Fruit fly (Drosophila melanogaster) whole organism: Measurements from ENCODE around the gene CG11241.

ENCODE experiments used
- CG8478 ChIP-seq: fragments of >200 bp; optimal IDR thresholded peaks from 2 replicates; lab custom pipeline; 2018; ENCODE audit warnings: inconsistent platforms
- Dll ChIP-seq: fragments of >200 bp; optimal IDR thresholded peaks from 2 replicates; lab custom pipeline; 2017

DNA sequence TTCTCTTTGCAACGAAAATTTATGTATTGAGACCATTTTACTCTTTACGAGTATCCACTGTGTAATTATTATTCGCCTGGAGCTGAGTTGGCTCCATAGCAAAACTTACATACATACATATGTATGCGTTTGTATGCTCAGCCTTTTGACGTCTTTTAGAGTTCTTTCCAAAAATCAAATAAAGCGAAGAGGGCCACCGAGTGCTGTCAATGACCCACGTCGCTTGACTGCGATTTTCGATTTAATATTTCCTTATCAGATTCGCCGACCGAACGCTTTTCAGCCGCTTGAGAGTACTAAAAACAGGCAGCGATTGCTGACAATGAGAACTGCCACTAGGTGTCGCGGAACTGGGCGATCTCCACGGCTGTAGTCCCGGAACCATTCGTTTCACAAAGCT, 36.3 kb upstream of the CG11241 start:
- no peak for TF ChIP-seq Dll (lab: Kevin White, UChicago)
- TF ChIP-seq CG8478 (lab: Kevin White, UChicago): no peak
